Worm (Caenorhabditis elegans): ENCODE data around the gene taap-1.

The taap-1 gene

DNA sequence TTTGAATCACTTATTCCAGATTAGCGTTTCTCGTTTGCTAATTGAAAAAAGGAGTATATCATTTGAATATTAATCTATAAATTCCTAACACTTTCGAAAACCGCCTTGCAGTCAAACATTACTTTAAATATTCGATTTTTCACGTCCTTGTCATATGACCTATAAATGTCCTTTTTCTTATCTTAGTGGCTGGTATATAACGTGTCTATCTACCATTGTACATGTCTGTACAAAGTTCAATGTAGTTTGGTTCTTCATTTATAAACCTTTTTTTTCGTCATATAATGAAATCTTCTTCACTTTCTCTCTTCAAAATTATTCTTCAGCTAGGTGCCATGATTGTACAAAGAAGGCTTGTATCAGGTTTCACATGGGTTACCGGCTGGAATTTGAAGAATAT, 1.9 kb upstream of the taap-1 start, which contains the start of gene gbh-2 (continued):
- TF ChIP-seq F57A8.1 (GFP tag; optimal IDR thresholded peaks at IDR 0.05): no peak

- TF ChIP-seq Y56A3A.18 (GFP tag; IDR thresholded peaks at IDR 0.05) (peak; percentile 80), nhr-80 (tag; optimal IDR thresholded peaks at IDR 0.05) (peak; percentile 66), B0336.3 (GFP tag; IDR thresholded peaks at IDR 0.05) (peak; percentile 43; the same call in 1 of the 2 replicates), lin-26 (GFP tag; IDR thresholded peaks at IDR 0.05) (no peak), hlh-26 (GFP tag; conservative IDR thresholded peaks at IDR 0.05) (no peak), rpc-1 (optimal IDR thresholded peaks at IDR 0.05) (no peak), rpc-1 (tag; optimal IDR thresholded peaks at IDR 0.05) (no peak), Y53G8AR.9 (GFP tag; conservative IDR thresholded peaks at IDR 0.05) (0 out of 2 replicates have a peak, but pooled peaks have one; percentile 58), ztf-22 (GFP tag; optimal IDR thresholded peaks at IDR 0.05) (peak; percentile 18), ets-4 (GFP tag; optimal IDR thresholded peaks at IDR 0.05) (no peak), madf-8 (GFP tag; conservative IDR thresholded peaks at IDR 0.05) (no peak), nhr-27 (tag; optimal IDR thresholded peaks at IDR 0.05) (no peak), cebp-1 (GFP tag; IDR thresholded peaks at IDR 0.05) (no peak), cebp-1 (tag; optimal IDR thresholded peaks at IDR 0.05) (peak; percentile 31), T07F8.4 (tag; optimal IDR thresholded peaks at IDR 0.05) (no peak)
These were observed 875 bp upstream of the taap-1 start for ce11 chrII:8484546-8484945.

DNA sequence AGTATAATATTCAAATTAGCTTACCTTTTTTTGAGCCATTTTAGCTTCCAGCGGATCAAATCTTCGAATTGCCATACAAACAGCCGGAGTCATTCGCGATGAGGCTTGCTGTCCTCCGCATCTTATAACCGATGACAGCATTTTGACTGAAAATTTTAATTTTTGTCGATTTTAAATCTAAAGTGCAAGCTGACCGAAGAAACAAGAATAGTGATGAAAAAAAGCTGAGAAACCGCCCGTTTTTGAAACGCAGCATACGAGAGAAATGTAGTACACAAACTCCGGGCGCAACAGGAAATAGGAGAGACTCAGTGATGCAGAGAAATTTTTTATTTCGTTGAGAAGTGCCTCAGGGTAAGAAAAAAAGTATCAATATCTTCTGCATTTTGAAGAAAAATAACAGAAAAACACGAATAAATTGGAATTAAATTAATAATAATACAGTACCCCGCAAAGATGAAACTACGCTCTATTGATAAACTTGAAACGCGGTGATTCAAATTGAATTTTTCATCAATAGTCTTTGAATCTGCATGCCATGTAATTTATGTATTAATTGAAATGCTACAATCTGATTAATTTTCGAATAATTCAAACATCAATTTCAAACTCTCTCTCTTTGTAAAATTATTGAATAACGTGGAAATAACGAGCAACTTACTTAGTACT, 413 bp downstream of the taap-1 start:
- no peak for TF ChIP-seq snpc-4 (GFP tag; optimal IDR thresholded peaks at IDR 0.05)
- no peak for TF ChIP-seq snpc-4 (tag; optimal IDR thresholded peaks at IDR 0.05)
- TF ChIP-seq him-1 (tag; optimal IDR thresholded peaks at IDR 0.05): no peak
- no peak for TF ChIP-seq ceh-100 (GFP tag; IDR thresholded peaks at IDR 0.05)
- TF ChIP-seq madf-6 (GFP tag; IDR thresholded peaks at IDR 0.05): no peak
- peak; percentile 35 for TF ChIP-seq lsl-1 (GFP tag; optimal IDR thresholded peaks at IDR 0.05)
- no peak for TF ChIP-seq ceh-58 (GFP tag; IDR thresholded peaks at IDR 0.05)
- peak; percentile 17; the same call in 1 of the 2 replicates for TF ChIP-seq mcd-1 (GFP tag; IDR thresholded peaks at IDR 0.05)
- no peak for TF ChIP-seq tbx-9 (tag; optimal IDR thresholded peaks at IDR 0.05; ENCODE audit: borderline replicate concordance)
- peak; percentile 55; the same call in 1 of the 2 replicates for TF ChIP-seq hmg-1.2 (GFP tag; IDR thresholded peaks at IDR 0.05)
- TF ChIP-seq D2030.7 (GFP tag; IDR thresholded peaks at IDR 0.05): no peak
- TF ChIP-seq ZK185.1 (tag; optimal IDR thresholded peaks at IDR 0.05; ENCODE audit: poor library complexity, severe bottlenecking): no peak
- no peak for TF ChIP-seq ztf-3 (GFP tag; optimal IDR thresholded peaks at IDR 0.05)
- no peak for TF ChIP-seq ceh-40 (GFP tag; IDR thresholded peaks at IDR 0.05)
- TF ChIP-seq rpc-1 (optimal IDR thresholded peaks at IDR 0.05): no peak
- no peak for TF ChIP-seq rpc-1 (tag; optimal IDR thresholded peaks at IDR 0.05)
- peak; percentile 24 for TF ChIP-seq nhr-80 (tag; optimal IDR thresholded peaks at IDR 0.05)
- peak; percentile 43 for TF ChIP-seq attf-5 (GFP tag; optimal IDR thresholded peaks at IDR 0.05)
- peak; percentile 61 for TF ChIP-seq ama-1 (optimal IDR thresholded peaks at IDR 0.05)
- no peak for TF ChIP-seq ama-1 (GFP tag; optimal IDR thresholded peaks at IDR 0.05)

DNA sequence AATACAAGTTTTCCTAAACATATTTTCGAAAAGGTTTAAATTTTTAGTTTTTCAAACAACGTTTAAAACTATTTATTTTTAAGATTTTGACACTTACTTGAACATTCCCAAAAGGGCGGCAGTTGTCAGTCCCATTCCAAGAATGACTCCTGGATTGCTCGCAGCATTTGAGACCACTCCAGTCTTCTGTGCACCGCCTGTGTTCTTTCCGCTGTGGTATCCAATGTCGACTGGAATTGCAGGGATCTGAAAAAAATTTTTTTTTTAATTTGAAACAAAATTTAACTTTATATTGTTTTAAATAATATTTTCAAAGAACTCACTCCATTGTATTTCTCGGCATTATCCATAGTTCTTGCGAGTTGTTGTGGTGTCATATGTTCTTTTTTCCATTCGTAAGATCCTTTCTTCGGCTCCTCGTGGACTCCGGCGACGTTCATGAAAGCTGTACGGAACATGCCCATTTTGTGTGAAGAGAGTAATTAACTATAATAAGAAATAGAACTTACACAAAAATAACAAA, 1.9 kb downstream of the taap-1 start, which contains the start of gene M05D6.5:
Gene M05D6.5 (minus strand): TSS at position 473 of the 523 bp plus-strand sequence.
- TF ChIP-seq athp-1 (tag; optimal IDR thresholded peaks at IDR 0.05) (no peak), nhr-90 (tag; optimal IDR thresholded peaks at IDR 0.05) (no peak), ceh-58 (GFP tag; IDR thresholded peaks at IDR 0.05) (no peak), snpc-4 (GFP tag; optimal IDR thresholded peaks at IDR 0.05) (no peak), snpc-4 (tag; optimal IDR thresholded peaks at IDR 0.05) (no peak), hmg-1.2 (GFP tag; IDR thresholded peaks at IDR 0.05) (no peak), sptf-2 (GFP tag; optimal IDR thresholded peaks at IDR 0.05) (no peak), mes-4 (tag; optimal IDR thresholded peaks at IDR 0.05) (no peak), dpff-1 (tag; optimal IDR thresholded peaks at IDR 0.05) (no peak), dox-1 (GFP tag; IDR thresholded peaks at IDR 0.05) (no peak), nfyb-1 (GFP tag; IDR thresholded peaks at IDR 0.05) (no peak), lin-54 (GFP tag; optimal IDR thresholded peaks at IDR 0.05) (no peak), B0261.1 (tag; optimal IDR thresholded peaks at IDR 0.05) (no peak), bed-1 (GFP tag; IDR thresholded peaks at IDR 0.05) (no peak), ama-1 (optimal IDR thresholded peaks at IDR 0.05) (peak; percentile 83), ama-1 (GFP tag; optimal IDR thresholded peaks at IDR 0.05) (no peak), snpc-1.3 (tag; optimal IDR thresholded peaks at IDR 0.05; ENCODE audit: insufficient read depth) (no peak), Y53G8AR.9 (GFP tag; conservative IDR thresholded peaks at IDR 0.05) (0 out of 2 replicates have a peak, but pooled peaks have one; percentile 13)
